Fruit fly (Drosophila melanogaster): ENCODE data around the gene CG11975.

Gene CG11975

dm6 chr3R:9013765-9014380 is 20.8 kb downstream of the CG11975 start:
- TF ChIP-seq fd96Ca (GFP tag; IDR thresholded peaks at IDR 0.05): 0 out of 3 replicates have a peak, but pooled peaks have one; percentile 29
- 0 out of 2 replicates have a peak, but pooled peaks have one; percentile 16 for TF ChIP-seq rn (GFP tag; IDR thresholded peaks at IDR 0.05)
- no peak for TF ChIP-seq CG14655 (GFP tag; optimal IDR thresholded peaks at IDR 0.05)
- 0 out of 3 replicates have a peak, but pooled peaks have one; percentile 29 for TF ChIP-seq CG4496 (GFP tag; IDR thresholded peaks at IDR 0.05)
- TF ChIP-seq EcR (GFP tag; optimal IDR thresholded peaks at IDR 0.05): peak; percentile 28
- no peak for TF ChIP-seq CG12605 (GFP tag; IDR thresholded peaks at IDR 0.05)
- peak; percentile 15 for TF ChIP-seq CG15710 (tag; optimal IDR thresholded peaks at IDR 0.05)
- TF ChIP-seq Pif1A (GFP tag; optimal IDR thresholded peaks at IDR 0.05): no peak
- TF ChIP-seq Pif1B (GFP tag; optimal IDR thresholded peaks at IDR 0.05): no peak
- peak; percentile 7 for TF ChIP-seq CG17806 (tag; optimal IDR thresholded peaks at IDR 0.05)
- TF ChIP-seq CG34367 (tag; optimal IDR thresholded peaks at IDR 0.05): no peak
- TF ChIP-seq CG8159 (tag; optimal IDR thresholded peaks at IDR 0.05): peak; percentile 53
- TF ChIP-seq Ets98B (GFP tag; IDR thresholded peaks at IDR 0.05): no peak
- peak; percentile 42 for TF ChIP-seq Snoo (tag; optimal IDR thresholded peaks at IDR 0.05)
- peak; percentile 38; the same call in 1 of the 2 replicates for TF ChIP-seq CG32121 (GFP tag; IDR thresholded peaks at IDR 0.05)

dm6 chr3R:9014859-9015466 is 21.9 kb downstream of the CG11975 start, which contains the start of the genes Kcmf1, Sf3b5 and CG11986:
Kcmf1 (minus strand) TSS chr3R:9014909.
Sf3b5 (minus strand) TSS chr3R:9015341.
CG11986 (plus strand) TSS chr3R:9015446.
- TF ChIP-seq fd96Ca (GFP tag; IDR thresholded peaks at IDR 0.05): no peak

dm6 chr3R:9016869-9017268 is 23.8 kb downstream of the CG11975 start:
- TF ChIP-seq CG34367 (tag; optimal IDR thresholded peaks at IDR 0.05) (no peak), gl (tag; optimal IDR thresholded peaks at IDR 0.05) (no peak), CG13204 (GFP tag; optimal IDR thresholded peaks at IDR 0.05) (no peak), D1 (tag; optimal IDR thresholded peaks at IDR 0.05) (no peak), EcR (GFP tag; optimal IDR thresholded peaks at IDR 0.05) (no peak), CG14655 (GFP tag; optimal IDR thresholded peaks at IDR 0.05) (no peak), CG8159 (tag; optimal IDR thresholded peaks at IDR 0.05) (no peak), CG15710 (tag; optimal IDR thresholded peaks at IDR 0.05) (no peak), rn (GFP tag; IDR thresholded peaks at IDR 0.05) (no peak), Pif1B (GFP tag; optimal IDR thresholded peaks at IDR 0.05) (no peak), Pif1A (GFP tag; optimal IDR thresholded peaks at IDR 0.05) (no peak), CG32121 (GFP tag; IDR thresholded peaks at IDR 0.05) (no peak), Ets98B (GFP tag; IDR thresholded peaks at IDR 0.05) (no peak), fd96Ca (GFP tag; IDR thresholded peaks at IDR 0.05) (no peak)

dm6 chr3R:9019689-9020138 is 26.7 kb downstream of the CG11975 start, which contains the start of gene tgo:
tgo (minus strand) TSS chr3R:9020022.
- 0 out of 3 replicates have a peak, but pooled peaks have one; percentile 12 for TF ChIP-seq fd96Ca (GFP tag; IDR thresholded peaks at IDR 0.05)
- no peak for TF ChIP-seq CG9948 (tag; optimal IDR thresholded peaks at IDR 0.05)
- no peak for TF ChIP-seq D1 (tag; optimal IDR thresholded peaks at IDR 0.05)
- TF ChIP-seq Ets98B (GFP tag; IDR thresholded peaks at IDR 0.05): no peak
- no peak for TF ChIP-seq CG12605 (GFP tag; IDR thresholded peaks at IDR 0.05)
- TF ChIP-seq CG10348 (GFP tag; IDR thresholded peaks at IDR 0.05): no peak
- TF ChIP-seq EcR (GFP tag; optimal IDR thresholded peaks at IDR 0.05): peak; percentile 28
- TF ChIP-seq CG17806 (tag; optimal IDR thresholded peaks at IDR 0.05): no peak
- no peak for TF ChIP-seq Pif1A (GFP tag; optimal IDR thresholded peaks at IDR 0.05)
- peak; percentile 12 for TF ChIP-seq CG15710 (tag; optimal IDR thresholded peaks at IDR 0.05)
- TF ChIP-seq Pif1B (GFP tag; optimal IDR thresholded peaks at IDR 0.05): no peak

dm6 chr3R:9023934-9024333 is 30.9 kb downstream of the CG11975 start:
- TF ChIP-seq CG4496 (GFP tag; IDR thresholded peaks at IDR 0.05) (no peak), gl (tag; optimal IDR thresholded peaks at IDR 0.05) (no peak), fd96Ca (GFP tag; IDR thresholded peaks at IDR 0.05) (no peak), CG12605 (GFP tag; IDR thresholded peaks at IDR 0.05) (no peak), EcR (GFP tag; optimal IDR thresholded peaks at IDR 0.05) (no peak), CG17806 (tag; optimal IDR thresholded peaks at IDR 0.05) (no peak), Ets98B (GFP tag; IDR thresholded peaks at IDR 0.05) (no peak)

- TF ChIP-seq CG32121 (GFP tag; IDR thresholded peaks at IDR 0.05): no peak
- TF ChIP-seq fd96Ca (GFP tag; IDR thresholded peaks at IDR 0.05): no peak
- TF ChIP-seq rn (GFP tag; IDR thresholded peaks at IDR 0.05): no peak
- no peak for TF ChIP-seq Pif1A (GFP tag; optimal IDR thresholded peaks at IDR 0.05)
- no peak for TF ChIP-seq CG4496 (GFP tag; IDR thresholded peaks at IDR 0.05)
- no peak for TF ChIP-seq CG8159 (tag; optimal IDR thresholded peaks at IDR 0.05)
- TF ChIP-seq gl (tag; optimal IDR thresholded peaks at IDR 0.05): no peak
- TF ChIP-seq Ets98B (GFP tag; IDR thresholded peaks at IDR 0.05): no peak
- TF ChIP-seq CG10348 (GFP tag; IDR thresholded peaks at IDR 0.05): no peak
- no peak for TF ChIP-seq CG34367 (tag; optimal IDR thresholded peaks at IDR 0.05)
- TF ChIP-seq CG9948 (tag; optimal IDR thresholded peaks at IDR 0.05): no peak
- TF ChIP-seq CG8301 (tag; optimal IDR thresholded peaks at IDR 0.05): no peak
- TF ChIP-seq CG17806 (tag; optimal IDR thresholded peaks at IDR 0.05): no peak
- TF ChIP-seq Snoo (tag; optimal IDR thresholded peaks at IDR 0.05): no peak
- TF ChIP-seq CG14655 (GFP tag; optimal IDR thresholded peaks at IDR 0.05): no peak
- no peak for TF ChIP-seq CG13204 (GFP tag; optimal IDR thresholded peaks at IDR 0.05)
Observed at dm6 chr3R:9024835-9025510, 31.9 kb downstream of the CG11975 start.
